Worm (Caenorhabditis elegans) whole organism, late embryonic: ENCODE measurements around the gene zip-10.

Experiments used
- F13H6.1 ChIP-seq: sonication (generic microtip); optimal IDR thresholded peaks from 2 replicates; lab custom pipeline; 2016; ENCODE audit warnings: missing genetic modification characterization, missing compliant biosample characterization
- K02D7.2 ChIP-seq: sonication (generic microtip); optimal IDR thresholded peaks from 2 replicates; lab custom pipeline; 2017; ENCODE audit warnings: mild to moderate bottlenecking, missing genetic modification characterization, missing compliant biosample characterization
- K09A11.1 ChIP-seq: sonication (generic microtip); optimal IDR thresholded peaks from 2 replicates; lab custom pipeline; 2017; ENCODE audit warnings: antibody characterized with exemption, mild to moderate bottlenecking, missing genetic modification characterization, missing compliant biosample characterization; ENCODE audit not compliant: insufficient read depth
- T23F11.4 ChIP-seq: fragments of 200-800 bp; sonication (Bioruptor generic); optimal IDR thresholded peaks from 2 replicates; lab custom pipeline; 2018; ENCODE audit warnings: mild to moderate bottlenecking, missing genetic modification characterization, missing compliant biosample characterization
- Y22D7AL.16 ChIP-seq: sonication (generic microtip); optimal IDR thresholded peaks from 2 replicates; lab custom pipeline; 2016; ENCODE audit warnings: missing genetic modification characterization, missing compliant biosample characterization
- ceh-14 ChIP-seq: sonication (generic microtip); optimal IDR thresholded peaks from 2 replicates; lab custom pipeline; 2016; ENCODE audit warnings: missing genotype, missing genetic modification characterization, missing compliant biosample characterization
- ceh-18 ChIP-seq: sonication (generic microtip); optimal IDR thresholded peaks from 2 replicates; lab custom pipeline; 2016; ENCODE audit warnings: missing genetic modification characterization, missing compliant biosample characterization
- ceh-19 ChIP-seq: fragments of 200-800 bp; sonication (Bioruptor generic); optimal IDR thresholded peaks from 2 replicates; lab custom pipeline; 2018; ENCODE audit warnings: mild to moderate bottlenecking, missing genetic modification characterization, missing compliant biosample characterization
- ceh-22 ChIP-seq: sonication (generic microtip); optimal IDR thresholded peaks from 2 replicates; lab custom pipeline; 2017; ENCODE audit warnings: missing biosample characterization, missing genetic modification characterization
- ceh-24 ChIP-seq: sonication (generic microtip); optimal IDR thresholded peaks from 2 replicates; lab custom pipeline; 2016; ENCODE audit warnings: mild to moderate bottlenecking, missing genetic modification characterization, missing compliant biosample characterization
- ceh-30 ChIP-seq: fragments of 150-350 bp; optimal IDR thresholded peaks from 2 replicates; lab custom pipeline; 2014; ENCODE audit warnings: missing biosample characterization, missing genetic modification characterization
- ceh-34 ChIP-seq: sonication (generic microtip); optimal IDR thresholded peaks from 2 replicates; lab custom pipeline; 2016; ENCODE audit warnings: mild to moderate bottlenecking, missing genetic modification characterization, missing compliant biosample characterization
- ceh-45 ChIP-seq: fragments of 200-800 bp; sonication (Bioruptor generic); IDR thresholded peaks from 2 replicates; pipeline ENCODE4 v1.3.6; 2022; ENCODE audit warnings: missing genetic modification reagents, missing genetic modification characterization, missing compliant biosample characterization
- ceh-6 ChIP-seq: fragments of 200-800 bp; sonication (Bioruptor generic); optimal IDR thresholded peaks from 2 replicates; lab custom pipeline; 2018; ENCODE audit warnings: mild to moderate bottlenecking, missing genetic modification characterization, missing compliant biosample characterization
- dmd-4 ChIP-seq: sonication (generic microtip); optimal IDR thresholded peaks from 2 replicates; lab custom pipeline; 2016; ENCODE audit warnings: borderline replicate concordance, missing genetic modification characterization, missing compliant biosample characterization
- dve-1 ChIP-seq: sonication (generic microtip); optimal IDR thresholded peaks from 2 replicates; lab custom pipeline; 2017; ENCODE audit warnings: antibody characterized with exemption, mild to moderate bottlenecking, missing genetic modification characterization, missing compliant biosample characterization
- elt-4 ChIP-seq: sonication (generic microtip); optimal IDR thresholded peaks from 2 replicates; lab custom pipeline; 2016; ENCODE audit warnings: missing genetic modification characterization, missing compliant biosample characterization
- ets-4 ChIP-seq: sonication (generic microtip); optimal IDR thresholded peaks from 2 replicates; lab custom pipeline; 2016; ENCODE audit warnings: missing genetic modification characterization, missing compliant biosample characterization
- eyg-1 ChIP-seq: sonication (generic microtip); optimal IDR thresholded peaks from 2 replicates; lab custom pipeline; 2016; ENCODE audit warnings: missing genotype, missing genetic modification characterization, missing compliant biosample characterization
- fax-1 ChIP-seq: sonication (generic microtip); optimal IDR thresholded peaks from 2 replicates; lab custom pipeline; 2016; ENCODE audit warnings: missing genotype, missing genetic modification characterization, missing compliant biosample characterization
- fkh-10 ChIP-seq: fragments of 150-350 bp; optimal IDR thresholded peaks from 2 replicates; lab custom pipeline; 2014; ENCODE audit warnings: missing biosample characterization, missing genetic modification reagents, missing genetic modification characterization
- gmeb-2 ChIP-seq: sonication (generic microtip); optimal IDR thresholded peaks from 2 replicates; lab custom pipeline; 2016; ENCODE audit warnings: missing genetic modification characterization, inconsistent platforms, missing compliant biosample characterization
- hlh-13 ChIP-seq: fragments of 200-800 bp; sonication (Bioruptor generic); optimal IDR thresholded peaks from 2 replicates; lab custom pipeline; 2018; ENCODE audit warnings: mild to moderate bottlenecking, missing genetic modification characterization, missing compliant biosample characterization
- hlh-15 ChIP-seq: sonication (generic microtip); optimal IDR thresholded peaks from 2 replicates; lab custom pipeline; 2016; ENCODE audit warnings: missing genetic modification characterization, missing compliant biosample characterization
- hlh-30 ChIP-seq: sonication (generic microtip); optimal IDR thresholded peaks from 2 replicates; lab custom pipeline; 2017; ENCODE audit warnings: antibody characterized with exemption, missing genetic modification characterization, missing compliant biosample characterization; ENCODE audit not compliant: insufficient read depth
- hlh-6 ChIP-seq: sonication (generic microtip); optimal IDR thresholded peaks from 2 replicates; lab custom pipeline; 2016; ENCODE audit warnings: missing genotype, missing genetic modification characterization, missing compliant biosample characterization
- hlh-8 ChIP-seq: sonication (generic microtip); optimal IDR thresholded peaks from 2 replicates; lab custom pipeline; 2016; ENCODE audit warnings: missing genotype, missing genetic modification characterization, missing compliant biosample characterization
- madf-2 ChIP-seq: sonication (generic microtip); optimal IDR thresholded peaks from 2 replicates; lab custom pipeline; 2017; ENCODE audit warnings: missing genetic modification characterization, missing compliant biosample characterization
- mec-3 ChIP-seq: sonication (generic microtip); optimal IDR thresholded peaks from 2 replicates; lab custom pipeline; 2016; ENCODE audit warnings: borderline replicate concordance, missing genetic modification characterization, missing compliant biosample characterization
- nhr-232 ChIP-seq: sonication (generic microtip); optimal IDR thresholded peaks from 2 replicates; lab custom pipeline; 2016; ENCODE audit warnings: missing genetic modification characterization, missing compliant biosample characterization
- npax-4 ChIP-seq: sonication (generic microtip); optimal IDR thresholded peaks from 2 replicates; lab custom pipeline; 2016; ENCODE audit warnings: missing genetic modification characterization, missing compliant biosample characterization
- odd-2 ChIP-seq: sonication (generic microtip); optimal IDR thresholded peaks from 2 replicates; lab custom pipeline; 2017; ENCODE audit warnings: antibody characterized with exemption, mild to moderate bottlenecking, missing genetic modification characterization, missing compliant biosample characterization
- pha-4 ChIP-seq: fragments of 150-350 bp; optimal IDR thresholded peaks from 2 replicates; lab custom pipeline; 2018; ENCODE audit warnings: missing biosample characterization, missing genetic modification reagents, missing genetic modification characterization
- pqm-1 ChIP-seq: sonication (generic microtip); optimal IDR thresholded peaks from 2 replicates; lab custom pipeline; 2016; ENCODE audit warnings: missing genetic modification characterization, missing compliant biosample characterization
- ref-2 ChIP-seq: sonication (generic microtip); optimal IDR thresholded peaks from 2 replicates; lab custom pipeline; 2016; ENCODE audit warnings: missing genetic modification characterization, missing compliant biosample characterization
- sdc-2 ChIP-seq: sonication (generic microtip); optimal IDR thresholded peaks from 2 replicates; lab custom pipeline; 2016; ENCODE audit warnings: missing genotype, missing genetic modification characterization, missing compliant biosample characterization
- sox-2 ChIP-seq: fragments of 200-800 bp; sonication (Bioruptor generic); IDR thresholded peaks from 2 replicates; pipeline ENCODE4 v1.3.6; 2022; ENCODE audit warnings: missing genetic modification reagents, missing genetic modification characterization, missing compliant biosample characterization
- sox-4 ChIP-seq: sonication (generic microtip); optimal IDR thresholded peaks from 2 replicates; lab custom pipeline; 2017; ENCODE audit warnings: mild to moderate bottlenecking, missing genetic modification characterization, inconsistent platforms, missing compliant biosample characterization
- tbx-2 ChIP-seq: sonication (generic microtip); optimal IDR thresholded peaks from 2 replicates; lab custom pipeline; 2016; ENCODE audit warnings: missing genetic modification characterization, missing compliant biosample characterization
- unc-55 ChIP-seq: sonication (generic microtip); optimal IDR thresholded peaks from 2 replicates; lab custom pipeline; 2017; ENCODE audit warnings: missing biosample characterization, missing genetic modification reagents, missing genetic modification characterization
- unc-86 ChIP-seq: sonication (generic microtip); optimal IDR thresholded peaks from 2 replicates; lab custom pipeline; 2016; ENCODE audit warnings: missing genetic modification characterization, missing compliant biosample characterization
- zip-5 ChIP-seq: sonication (generic microtip); optimal IDR thresholded peaks from 2 replicates; lab custom pipeline; 2016; ENCODE audit warnings: missing genetic modification characterization, missing compliant biosample characterization
- ztf-16 ChIP-seq: sonication (generic microtip); optimal IDR thresholded peaks from 2 replicates; lab custom pipeline; 2017; ENCODE audit warnings: missing genetic modification characterization, missing compliant biosample characterization

The zip-10 gene

DNA sequence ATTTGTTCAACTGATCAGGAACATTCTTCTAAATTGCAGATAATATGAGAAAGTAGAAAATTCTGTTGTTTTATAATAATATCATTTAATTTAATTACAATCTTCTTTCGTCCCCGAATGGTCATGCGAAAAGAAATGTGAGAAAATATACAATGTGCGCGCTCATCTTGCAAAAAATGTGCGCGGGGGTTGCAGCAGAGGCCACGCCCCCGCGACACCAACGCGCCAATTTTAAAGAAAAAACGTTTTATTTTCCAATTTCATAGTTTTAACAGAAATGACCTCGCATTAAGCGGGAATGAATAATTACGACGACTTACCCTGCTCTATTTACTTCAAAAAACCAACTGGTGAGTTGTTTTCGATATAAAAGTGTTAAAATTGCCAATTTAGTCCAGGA, 40.1 kb downstream of the zip-10 start, which contains the start of gene sas-5 (continued):
- TF ChIP-seq sox-2 (peak; percentile 35; the same call in 1 of the 2 replicates), hlh-6 (tag; lab: Kevin White, UChicago) (peak; percentile 36), sox-4 (tag; lab: Kevin White, UChicago) (peak; percentile 88), Y22D7AL.16 (peak; percentile 77), mec-3 (tag; lab: Kevin White, UChicago) (peak; percentile 8), nhr-232 (tag; lab: Kevin White, UChicago) (peak; percentile 49), unc-86 (peak; percentile 83), ceh-34 (peak; percentile 72), hlh-8 (tag; lab: Kevin White, UChicago) (peak; percentile 80), K09A11.1 (tag; lab: Kevin White, UChicago) (peak; percentile 79), F13H6.1 (tag; lab: Kevin White, UChicago) (peak; percentile 59), ceh-18 (tag; lab: Kevin White, UChicago) (no peak), ceh-30 (tag; lab: Kevin White, UChicago) (no peak), ceh-19 (GFP tag; lab: Kevin White, UChicago) (peak; percentile 79), ceh-14 (tag; lab: Kevin White, UChicago) (peak; percentile 85), ceh-45 (GFP tag; lab: Robert Waterston, UW) (peak; percentile 77), elt-4 (tag; lab: Kevin White, UChicago) (no peak), ceh-6 (GFP tag; lab: Kevin White, UChicago) (peak; percentile 63), odd-2 (tag; lab: Kevin White, UChicago) (peak; percentile 77), dmd-4 (tag; lab: Kevin White, UChicago) (peak; percentile 71), fax-1 (tag; lab: Kevin White, UChicago) (peak; percentile 83), ceh-24 (tag; lab: Kevin White, UChicago) (peak; percentile 44), eyg-1 (tag; lab: Kevin White, UChicago) (peak; percentile 65), hlh-15 (tag; lab: Kevin White, UChicago) (peak; percentile 57)

- TF ChIP-seq ceh-22 (tag; lab: Kevin White, UChicago) (no peak), eyg-1 (tag; lab: Kevin White, UChicago) (no peak), nhr-232 (tag; lab: Kevin White, UChicago) (no peak), K02D7.2 (tag; lab: Kevin White, UChicago) (no peak), unc-55 (GFP tag; lab: Kevin White, UChicago) (no peak), ref-2 (no peak), ceh-6 (GFP tag; lab: Kevin White, UChicago) (no peak), pha-4 (tag; lab: Kevin White, UChicago) (no peak), sox-4 (tag; lab: Kevin White, UChicago) (no peak), madf-2 (tag; lab: Kevin White, UChicago) (no peak), pqm-1 (tag; lab: Kevin White, UChicago) (no peak)
- TF ChIP-seq, all 69 proteins: peak for 0
Observed at ce11 chrV:11610049-11610448, 40.5 kb downstream of the zip-10 start, which contains the start of gene piit-1. piit-1 (minus strand) TSS chrV:11610149.

DNA sequence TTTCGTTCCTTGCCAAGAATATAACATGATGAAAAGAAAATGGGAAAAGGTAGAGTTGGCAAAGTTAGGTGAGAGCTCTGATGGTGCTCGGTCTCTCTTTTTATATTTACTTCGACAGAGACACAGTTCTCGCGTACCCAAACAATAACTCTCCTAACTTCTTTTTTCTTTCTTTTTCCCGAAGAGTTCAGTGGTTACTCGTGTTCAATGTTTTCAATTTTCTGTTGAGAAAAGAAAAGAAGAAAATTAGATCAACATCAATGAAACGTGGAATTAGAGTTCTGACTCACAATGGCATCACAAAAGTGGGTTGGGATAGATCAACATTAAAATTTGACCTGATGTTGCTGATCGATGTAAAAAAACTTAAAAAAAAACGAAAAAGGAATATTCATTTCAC, 44.1 kb downstream of the zip-10 start, which contains the start of gene idpp-16:
Gene idpp-16, minus strand, starts transcription at position 101 of the 400 bp plus-strand sequence.
- TF ChIP-seq T23F11.4 (GFP tag; lab: Kevin White, UChicago), result no peak
- TF ChIP-seq unc-55 (GFP tag; lab: Kevin White, UChicago), result no peak
- TF ChIP-seq npax-4, result no peak
- TF ChIP-seq hlh-30 (tag; lab: Kevin White, UChicago), result no peak
- no peak for TF ChIP-seq zip-5 (tag; lab: Kevin White, UChicago)
- no peak for TF ChIP-seq ztf-16
- TF ChIP-seq odd-2 (tag; lab: Kevin White, UChicago), result no peak
- no peak for TF ChIP-seq hlh-15 (tag; lab: Kevin White, UChicago)
- TF ChIP-seq ets-4 (tag; lab: Kevin White, UChicago), result no peak
- TF ChIP-seq fkh-10 (GFP tag; lab: Kevin White, UChicago), result no peak
- TF ChIP-seq hlh-13 (GFP tag; lab: Kevin White, UChicago), result no peak
- no peak for TF ChIP-seq dve-1 (tag; lab: Kevin White, UChicago)
- no peak for TF ChIP-seq tbx-2 (tag; lab: Kevin White, UChicago)
- TF ChIP-seq K09A11.1 (tag; lab: Kevin White, UChicago), result no peak
- TF ChIP-seq sdc-2 (tag; lab: Kevin White, UChicago), result no peak
- no peak for TF ChIP-seq gmeb-2
- TF ChIP-seq pqm-1 (tag; lab: Kevin White, UChicago), result no peak
- TF ChIP-seq, all 69 proteins: peak for 0
